Fruit fly (Drosophila melanogaster): Measurements from ENCODE around the gene bip1.

- TF ChIP-seq ttk (optimal IDR thresholded peaks at IDR 0.05), result no peak
- no peak for TF ChIP-seq insv (optimal IDR thresholded peaks at IDR 0.05)
- no peak for TF ChIP-seq Myc (optimal IDR thresholded peaks at IDR 0.05)
- no peak for TF ChIP-seq Sin3A (optimal IDR thresholded peaks at IDR 0.05)
These were observed 13.6 kb downstream of the bip1 start for dm6 chr3L:8044867-8045362.
